Fruit fly (Drosophila melanogaster) whole organism, pupa: Measurements from ENCODE around the gene Art6.

ENCODE experiments used
- CG10348 ChIP-seq: fragments of 200-800 bp; sonication (Bioruptor generic); IDR thresholded peaks from 2 replicates; pipeline ENCODE4 v1.3.6; 2022; ENCODE audit warnings: missing biosample characterization, missing genetic modification characterization
- CG12605 ChIP-seq: fragments of 200-800 bp; sonication (Bioruptor generic); IDR thresholded peaks from 2 replicates; pipeline ENCODE4 v1.3.6; 2022; ENCODE audit warnings: missing biosample characterization, missing genetic modification characterization
- CG13204 ChIP-seq: fragments of 200-800 bp; sonication (Bioruptor generic); optimal IDR thresholded peaks from 2 replicates; lab custom pipeline; 2018; ENCODE audit warnings: missing biosample characterization, mild to moderate bottlenecking, missing genetic modification characterization, moderate library complexity
- CG14655 ChIP-seq: fragments of 200-800 bp; sonication (Bioruptor generic); optimal IDR thresholded peaks from 3 replicates; lab custom pipeline; 2017; ENCODE audit warnings: mild to moderate bottlenecking, missing biosample characterization, missing genetic modification reagents, missing genetic modification characterization
- CG15710 ChIP-seq: fragments of 200-800 bp; sonication (Bioruptor generic); optimal IDR thresholded peaks from 2 replicates; lab custom pipeline; 2018; ENCODE audit warnings: missing biosample characterization, mild to moderate bottlenecking, missing genetic modification characterization, moderate library complexity
- CG17806 ChIP-seq: fragments of 200-800 bp; sonication (Bioruptor generic); optimal IDR thresholded peaks from 2 replicates; lab custom pipeline; 2018; ENCODE audit warnings: missing biosample characterization, mild to moderate bottlenecking, missing genetic modification characterization, moderate library complexity
- CG32121 ChIP-seq: fragments of 200-800 bp; sonication (Bioruptor generic); IDR thresholded peaks from 2 replicates; pipeline ENCODE4 v1.3.6; 2022; ENCODE audit warnings: missing biosample characterization, missing genetic modification characterization
- CG34367 ChIP-seq: fragments of 200-800 bp; sonication (Bioruptor generic); optimal IDR thresholded peaks from 2 replicates; lab custom pipeline; 2018; ENCODE audit warnings: missing biosample characterization, mild to moderate bottlenecking, missing genetic modification characterization
- CG4496 ChIP-seq: fragments of 200-800 bp; sonication (Bioruptor generic); IDR thresholded peaks from 3 replicates; pipeline ENCODE4 v1.3.6; 2022; ENCODE audit warnings: missing biosample characterization, missing genetic modification characterization
- CG8159 ChIP-seq: fragments of 200-800 bp; sonication (Bioruptor generic); optimal IDR thresholded peaks from 3 replicates; lab custom pipeline; 2018; ENCODE audit warnings: missing biosample characterization, mild to moderate bottlenecking, missing genetic modification characterization, moderate library complexity
- CG8301 ChIP-seq: fragments of 200-800 bp; sonication (Bioruptor generic); optimal IDR thresholded peaks from 2 replicates; lab custom pipeline; 2018; ENCODE audit warnings: missing biosample characterization, mild to moderate bottlenecking, missing genetic modification characterization
- CG9948 ChIP-seq: fragments of 200-800 bp; sonication (Bioruptor generic); optimal IDR thresholded peaks from 2 replicates; lab custom pipeline; 2018; ENCODE audit warnings: missing biosample characterization, mild to moderate bottlenecking, missing genetic modification characterization, moderate library complexity
- D1 ChIP-seq: fragments of 200-800 bp; sonication (Bioruptor generic); optimal IDR thresholded peaks from 2 replicates; lab custom pipeline; 2018; ENCODE audit warnings: missing biosample characterization, mild to moderate bottlenecking, missing genetic modification characterization, moderate library complexity
- EcR ChIP-seq: fragments of 200-800 bp; sonication (Bioruptor generic); optimal IDR thresholded peaks from 3 replicates; lab custom pipeline; 2019; ENCODE audit warnings: missing biosample characterization, missing genetic modification characterization, mild to moderate bottlenecking, moderate library complexity, missing genetic modification reagents
- Ets98B ChIP-seq: fragments of 200-800 bp; sonication (Bioruptor generic); IDR thresholded peaks from 2 replicates; pipeline ENCODE4 v1.3.6; 2022; ENCODE audit warnings: missing biosample characterization, missing genetic modification characterization
- Pif1A ChIP-seq: fragments of 200-800 bp; sonication (Bioruptor generic); optimal IDR thresholded peaks from 3 replicates; lab custom pipeline; 2016; ENCODE audit warnings: missing biosample characterization, missing genetic modification characterization
- Pif1B ChIP-seq: fragments of 200-800 bp; sonication (Bioruptor generic); optimal IDR thresholded peaks from 3 replicates; lab custom pipeline; 2016; ENCODE audit warnings: missing biosample characterization, missing genetic modification characterization
- Snoo ChIP-seq: fragments of 200-800 bp; sonication (Bioruptor generic); optimal IDR thresholded peaks from 3 replicates; lab custom pipeline; 2017; ENCODE audit warnings: missing biosample characterization, mild to moderate bottlenecking, missing genetic modification characterization, inconsistent platforms
- fd96Ca ChIP-seq: fragments of 200-800 bp; sonication (Bioruptor generic); IDR thresholded peaks from 3 replicates; pipeline ENCODE4 v1.3.6; 2022; ENCODE audit warnings: missing biosample characterization, missing genetic modification characterization
- gl ChIP-seq: fragments of 200-800 bp; sonication (Bioruptor generic); optimal IDR thresholded peaks from 2 replicates; lab custom pipeline; 2018; ENCODE audit warnings: missing biosample characterization, mild to moderate bottlenecking, missing genetic modification characterization
- rn ChIP-seq: fragments of 200-800 bp; sonication (Bioruptor generic); IDR thresholded peaks from 2 replicates; pipeline ENCODE4 v1.3.6; 2022; ENCODE audit warnings: missing biosample characterization, missing genetic modification characterization

Art6 gene

DNA sequence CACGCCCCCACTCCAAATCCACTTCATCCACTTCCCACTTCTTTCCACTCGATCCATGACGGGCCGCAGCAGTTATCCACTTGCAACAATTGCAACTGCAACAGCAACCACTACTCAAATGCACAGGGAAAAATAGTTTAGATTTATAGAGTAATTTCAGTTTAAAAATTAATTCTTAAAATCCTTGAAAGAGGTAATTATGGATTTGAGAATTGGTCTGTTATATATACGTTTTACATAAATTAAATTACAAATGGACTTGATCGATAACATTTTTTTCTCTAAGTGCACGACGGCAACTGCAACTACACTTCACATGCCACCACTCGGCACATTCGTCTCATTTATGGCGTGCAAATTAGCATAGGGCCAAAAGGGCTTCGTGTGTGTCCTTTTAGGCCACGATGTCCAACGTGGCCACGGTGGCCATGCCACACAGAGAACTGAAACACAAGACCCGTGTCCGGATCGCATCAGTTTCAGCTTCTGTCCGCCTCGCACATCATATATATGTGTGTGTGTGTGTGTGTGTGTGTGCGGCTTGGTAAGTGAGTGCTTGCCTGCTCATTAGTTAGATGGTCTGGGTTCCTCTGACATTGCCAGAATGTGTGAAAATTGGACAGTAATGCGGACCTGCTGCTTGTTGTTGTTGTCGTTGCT lies 39.4 kb upstream of the Art6 start:
- TF ChIP-seq CG8159 (tag; lab: Kevin White, UChicago) (peak; percentile 91), CG13204 (GFP tag; lab: Kevin White, UChicago) (peak; percentile 37), CG4496 (GFP tag; lab: Robert Waterston, UW) (peak; percentile 91), Ets98B (GFP tag; lab: Robert Waterston, UW) (peak; percentile 81), CG32121 (GFP tag; lab: Robert Waterston, UW) (peak; percentile 86), CG14655 (peak; percentile 92), CG12605 (GFP tag; lab: Robert Waterston, UW) (peak; percentile 86), EcR (GFP tag; lab: Kevin White, UChicago) (peak; percentile 18), Snoo (tag; lab: Kevin White, UChicago) (peak; percentile 50), CG8301 (tag; lab: Kevin White, UChicago) (peak; percentile 89), fd96Ca (GFP tag; lab: Robert Waterston, UW) (no peak; the same call in 2 of the 3 replicates), Pif1B (GFP tag; lab: Kevin White, UChicago) (peak; percentile 77), CG9948 (tag; lab: Kevin White, UChicago) (peak; percentile 90), CG17806 (tag; lab: Kevin White, UChicago) (peak; percentile 89), CG10348 (GFP tag; lab: Robert Waterston, UW) (0 out of 2 replicates have a peak, but pooled peaks have one; percentile 22), gl (tag; lab: Kevin White, UChicago) (peak; percentile 79), D1 (tag; lab: Kevin White, UChicago) (peak; percentile 80), rn (GFP tag; lab: Robert Waterston, UW) (peak; percentile 79), Pif1A (GFP tag; lab: Kevin White, UChicago) (peak; percentile 85), CG15710 (tag; lab: Kevin White, UChicago) (peak; percentile 87), CG34367 (tag; lab: Kevin White, UChicago) (peak; percentile 83)

DNA sequence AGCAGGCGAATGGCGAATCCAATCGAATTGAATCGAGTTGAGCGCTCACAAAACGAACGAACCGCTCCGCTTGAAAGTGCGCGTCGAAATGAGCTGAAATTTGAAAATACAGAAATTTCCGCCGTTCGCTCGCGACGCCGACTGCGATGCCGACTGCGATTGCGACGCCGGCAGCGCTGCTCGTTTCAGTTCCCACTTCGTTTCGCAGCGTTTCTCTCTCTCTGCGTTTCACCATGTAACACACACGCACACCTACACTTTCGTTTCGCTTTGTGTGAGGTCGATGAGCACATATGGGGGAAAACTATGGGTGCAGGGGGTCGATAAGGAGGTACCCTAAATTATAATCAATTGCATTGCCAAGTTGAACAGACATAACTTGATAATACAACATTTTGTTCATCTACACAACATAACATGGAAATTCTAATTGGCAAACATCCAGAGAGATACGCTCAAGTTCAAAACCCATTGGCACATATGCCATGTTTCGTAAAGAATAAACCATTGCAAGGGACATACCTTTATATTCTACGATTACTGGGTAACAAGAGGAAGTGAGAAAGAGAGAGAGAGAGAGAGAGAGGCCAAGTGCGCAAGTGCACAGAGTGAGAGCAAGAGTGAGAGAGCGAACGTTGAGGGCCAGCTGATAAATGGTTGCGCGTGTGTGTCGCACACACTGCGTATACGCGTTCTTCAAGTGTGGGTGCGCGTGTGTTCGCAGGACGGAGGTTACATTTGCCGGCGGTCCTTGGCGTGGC lies 37.8 kb upstream of the Art6 start:
- TF ChIP-seq rn (GFP tag; lab: Robert Waterston, UW) (peak; percentile 87), CG14655 (peak; percentile 95), CG17806 (tag; lab: Kevin White, UChicago) (peak; percentile 91), CG12605 (GFP tag; lab: Robert Waterston, UW) (peak; percentile 53; the same call in 1 of the 2 replicates), Pif1B (GFP tag; lab: Kevin White, UChicago) (peak; percentile 95), fd96Ca (GFP tag; lab: Robert Waterston, UW) (peak; percentile 95), CG32121 (GFP tag; lab: Robert Waterston, UW) (peak; percentile 91), Pif1A (GFP tag; lab: Kevin White, UChicago) (peak; percentile 97), D1 (tag; lab: Kevin White, UChicago) (peak; percentile 86), Snoo (tag; lab: Kevin White, UChicago) (peak; percentile 96), CG8301 (tag; lab: Kevin White, UChicago) (peak; percentile 95), CG10348 (GFP tag; lab: Robert Waterston, UW) (peak; percentile 79), CG34367 (tag; lab: Kevin White, UChicago) (peak; percentile 90), EcR (GFP tag; lab: Kevin White, UChicago) (peak; percentile 99), gl (tag; lab: Kevin White, UChicago) (peak; percentile 88), CG13204 (GFP tag; lab: Kevin White, UChicago) (peak; percentile 64), CG4496 (GFP tag; lab: Robert Waterston, UW) (peak; percentile 89; the same call in 2 of the 3 replicates), CG9948 (tag; lab: Kevin White, UChicago) (peak; percentile 93), CG8159 (tag; lab: Kevin White, UChicago) (peak; percentile 94), CG15710 (tag; lab: Kevin White, UChicago) (peak; percentile 93), Ets98B (GFP tag; lab: Robert Waterston, UW) (peak; percentile 87)

DNA sequence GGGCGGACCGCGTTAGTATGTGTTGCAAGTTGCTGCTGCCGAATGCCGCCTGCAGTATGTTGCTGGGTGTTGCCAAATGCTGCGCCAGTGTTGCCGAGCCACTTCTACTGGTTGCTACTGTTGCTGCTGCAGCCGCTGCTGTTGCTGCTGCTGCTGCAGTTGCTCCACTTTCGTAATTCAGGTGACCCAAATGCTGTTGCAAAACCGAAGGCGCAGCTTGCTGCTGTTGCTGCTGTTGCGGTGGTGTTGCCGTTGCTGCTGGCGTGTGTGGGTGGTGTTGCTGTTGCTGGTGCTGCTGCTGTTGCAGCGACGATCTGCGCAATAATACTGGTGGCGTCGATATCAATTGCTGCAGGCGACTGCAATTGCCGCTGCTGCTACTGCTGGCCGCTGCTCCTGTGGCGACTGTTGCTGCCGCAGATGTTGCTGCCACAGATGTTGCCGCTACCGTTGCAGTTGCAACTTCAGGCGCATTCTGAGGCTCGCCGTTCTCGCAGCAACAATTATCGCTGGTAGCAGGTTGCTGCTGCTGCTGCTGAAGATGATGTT lies 36.8 kb upstream of the Art6 start:
- TF ChIP-seq rn (GFP tag; lab: Robert Waterston, UW), result no peak
- peak; percentile 15; the same call in 1 of the 2 replicates for TF ChIP-seq Ets98B (GFP tag; lab: Robert Waterston, UW)
- peak; percentile 0 for TF ChIP-seq CG13204 (GFP tag; lab: Kevin White, UChicago)

DNA sequence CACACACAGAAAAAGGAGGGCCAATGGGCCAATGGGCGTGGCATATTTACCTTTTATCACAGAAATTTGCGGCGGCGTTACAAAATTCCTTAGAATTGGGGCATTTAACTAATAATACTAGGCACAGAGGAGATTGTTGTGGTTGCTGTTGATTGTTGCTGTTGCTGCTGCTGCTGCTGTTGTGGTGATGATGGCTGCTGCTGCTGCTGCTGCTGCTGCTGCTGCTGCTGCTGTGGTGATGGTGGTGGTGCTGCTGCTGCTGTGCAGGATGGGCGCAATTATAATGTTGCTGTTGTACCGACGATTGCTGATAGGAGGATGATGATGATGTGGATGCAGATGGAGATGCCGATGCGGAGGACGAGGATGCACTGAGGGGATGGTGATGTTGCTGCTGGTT lies 36.0 kb upstream of the Art6 start:
- TF ChIP-seq EcR (GFP tag; lab: Kevin White, UChicago) (no peak), Ets98B (GFP tag; lab: Robert Waterston, UW) (no peak), CG34367 (tag; lab: Kevin White, UChicago) (no peak), CG9948 (tag; lab: Kevin White, UChicago) (no peak), CG32121 (GFP tag; lab: Robert Waterston, UW) (no peak), Snoo (tag; lab: Kevin White, UChicago) (no peak)

DNA sequence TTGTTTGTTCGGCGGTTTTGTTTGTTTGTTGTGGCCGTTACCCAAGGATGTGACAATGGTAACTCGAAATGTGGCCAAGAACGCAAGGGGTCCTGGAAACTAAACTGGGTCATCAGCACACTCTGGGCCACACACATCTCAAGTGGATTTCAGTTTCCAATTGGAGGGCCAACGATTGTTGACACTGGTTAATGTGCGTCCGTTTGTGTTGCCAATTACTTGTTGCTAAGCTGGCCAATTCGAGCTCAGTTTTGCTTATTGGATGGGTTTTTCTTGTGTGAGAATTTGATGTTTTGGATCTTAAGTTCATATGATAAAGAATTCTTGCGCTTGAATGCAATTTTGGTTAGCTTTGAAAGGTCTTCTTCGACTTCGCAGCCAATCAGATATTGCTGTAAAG lies 35.3 kb upstream of the Art6 start:
- TF ChIP-seq CG14655, result no peak
- no peak for TF ChIP-seq CG34367 (tag; lab: Kevin White, UChicago)
- TF ChIP-seq fd96Ca (GFP tag; lab: Robert Waterston, UW), result no peak
- TF ChIP-seq CG8159 (tag; lab: Kevin White, UChicago), result no peak
- no peak for TF ChIP-seq CG13204 (GFP tag; lab: Kevin White, UChicago)
- TF ChIP-seq Ets98B (GFP tag; lab: Robert Waterston, UW), result no peak
- no peak for TF ChIP-seq Snoo (tag; lab: Kevin White, UChicago)
- no peak for TF ChIP-seq CG9948 (tag; lab: Kevin White, UChicago)
- no peak for TF ChIP-seq Pif1A (GFP tag; lab: Kevin White, UChicago)
- no peak for TF ChIP-seq CG15710 (tag; lab: Kevin White, UChicago)
- TF ChIP-seq CG8301 (tag; lab: Kevin White, UChicago), result no peak
- TF ChIP-seq, all 21 proteins: peak for 0
